Fruit fly (Drosophila melanogaster) whole organism, embryonic: Measurements from ENCODE around the gene CG33934.

Source experiments
- Bgb ChIP-seq: fragments of 200-800 bp; sonication (Bioruptor generic); IDR thresholded peaks from 2 replicates; pipeline ENCODE4 v1.3.6; 2022; ENCODE audit warnings: missing biosample characterization, missing genetic modification characterization; ENCODE audit not compliant: partially characterized antibody
- CG1024 ChIP-seq: fragments of 200-800 bp; sonication (Bioruptor generic); IDR thresholded peaks from 2 replicates; pipeline ENCODE4 v1.3.6; 2022; ENCODE audit warnings: missing biosample characterization, missing genetic modification characterization
- CG10274 ChIP-seq: fragments of 200-800 bp; sonication (Bioruptor generic); optimal IDR thresholded peaks from 3 replicates; lab custom pipeline; 2017; ENCODE audit warnings: missing biosample characterization, mild to moderate bottlenecking, missing genetic modification characterization
- CG10321 ChIP-seq: fragments of 200-800 bp; sonication (Bioruptor generic); IDR thresholded peaks from 2 replicates; pipeline ENCODE4 v1.3.6; 2022; ENCODE audit warnings: missing biosample characterization, missing genetic modification characterization
- CG10543 ChIP-seq: fragments of 200-800 bp; sonication (Bioruptor generic); optimal IDR thresholded peaks from 3 replicates; lab custom pipeline; 2017; ENCODE audit warnings: missing biosample characterization, mild to moderate bottlenecking, missing genetic modification characterization, moderate library complexity
- CG10959 ChIP-seq: fragments of 200-800 bp; sonication (Bioruptor generic); IDR thresholded peaks from 2 replicates; pipeline ENCODE4 v1.3.6; 2022; ENCODE audit warnings: missing biosample characterization, missing genetic modification characterization
- CG12659 ChIP-seq: fragments of 200-800 bp; sonication (Bioruptor generic); optimal IDR thresholded peaks from 3 replicates; lab custom pipeline; 2017; ENCODE audit warnings: mild to moderate bottlenecking, missing biosample characterization, missing genetic modification reagents, missing genetic modification characterization
- CG14014 ChIP-seq: fragments of 200-800 bp; sonication (Bioruptor generic); IDR thresholded peaks from 2 replicates; pipeline ENCODE4 v1.3.6; 2022; ENCODE audit warnings: missing biosample characterization, missing genetic modification characterization
- CG14441 ChIP-seq: fragments of 200-800 bp; sonication (Bioruptor generic); IDR thresholded peaks from 2 replicates; pipeline ENCODE4 v1.3.6; 2022; ENCODE audit warnings: missing biosample characterization, missing genetic modification characterization
- CG15479 ChIP-seq: fragments of 200-800 bp; sonication (Bioruptor generic); optimal IDR thresholded peaks from 3 replicates; lab custom pipeline; 2019; ENCODE audit warnings: missing biosample characterization, mild to moderate bottlenecking, missing genetic modification characterization, moderate library complexity
- CG15696 ChIP-seq: fragments of 200-800 bp; sonication (Bioruptor generic); optimal IDR thresholded peaks from 2 replicates; lab custom pipeline; 2019; ENCODE audit warnings: missing biosample characterization, mild to moderate bottlenecking, missing genetic modification characterization, moderate library complexity
- CG1602 ChIP-seq: fragments of 200-800 bp; sonication (Bioruptor generic); optimal IDR thresholded peaks from 3 replicates; lab custom pipeline; 2016; ENCODE audit warnings: missing biosample characterization, missing genetic modification characterization
- CG17186 ChIP-seq: fragments of 200-800 bp; sonication (Bioruptor generic); optimal IDR thresholded peaks from 3 replicates; lab custom pipeline; 2017; ENCODE audit warnings: missing biosample characterization, missing genetic modification reagents, missing genetic modification characterization
- CG17359 ChIP-seq: fragments of 200-800 bp; sonication (Bioruptor generic); optimal IDR thresholded peaks from 3 replicates; lab custom pipeline; 2018; ENCODE audit warnings: missing biosample characterization, mild to moderate bottlenecking, missing genetic modification characterization, moderate library complexity
- CG17361 ChIP-seq: fragments of 200-800 bp; sonication (Bioruptor generic); IDR thresholded peaks from 3 replicates; pipeline ENCODE4 v1.3.6; 2022; ENCODE audit warnings: missing biosample characterization, missing genetic modification characterization
- CG17612 ChIP-seq: fragments of 200-800 bp; sonication (Bioruptor generic); IDR thresholded peaks from 2 replicates; pipeline ENCODE4 v1.3.6; 2022; ENCODE audit warnings: missing biosample characterization, missing genetic modification characterization
- CG1792 ChIP-seq: fragments of 200-800 bp; sonication (Bioruptor generic); optimal IDR thresholded peaks from 2 replicates; lab custom pipeline; 2016; ENCODE audit warnings: missing biosample characterization, missing genetic modification characterization
- CG2678 ChIP-seq: fragments of 200-800 bp; sonication (Bioruptor generic); optimal IDR thresholded peaks from 3 replicates; lab custom pipeline; 2019; ENCODE audit warnings: missing biosample characterization, mild to moderate bottlenecking, missing genetic modification characterization, moderate library complexity
- CG3838 ChIP-seq: fragments of 200-800 bp; sonication (Bioruptor generic); optimal IDR thresholded peaks from 3 replicates; lab custom pipeline; 2016; ENCODE audit warnings: missing biosample characterization, missing genetic modification characterization
- CG4404 ChIP-seq: fragments of 200-800 bp; sonication (Bioruptor generic); IDR thresholded peaks from 2 replicates; pipeline ENCODE4 v1.3.6; 2022; ENCODE audit warnings: missing biosample characterization, missing genetic modification characterization
- CG7556 ChIP-seq: fragments of 200-800 bp; sonication (Bioruptor generic); optimal IDR thresholded peaks from 2 replicates; lab custom pipeline; 2017; ENCODE audit warnings: missing biosample characterization, mild to moderate bottlenecking, missing genetic modification characterization
- CG9215 ChIP-seq: fragments of 200-800 bp; sonication (Bioruptor generic); IDR thresholded peaks from 2 replicates; pipeline ENCODE4 v1.3.6; 2022; ENCODE audit warnings: missing biosample characterization, missing genetic modification characterization
- CkIIα-i1 ChIP-seq: fragments of 200-800 bp; sonication (Bioruptor generic); IDR thresholded peaks from 2 replicates; pipeline ENCODE4 v1.3.6; 2022; ENCODE audit warnings: missing biosample characterization, missing genetic modification characterization
- Dbx ChIP-seq: fragments of 200-800 bp; sonication (Bioruptor generic); IDR thresholded peaks from 3 replicates; pipeline ENCODE4 v1.3.6; 2022; ENCODE audit warnings: missing biosample characterization, missing genetic modification characterization
- Doc2 ChIP-seq: fragments of 200-800 bp; sonication (Bioruptor generic); IDR thresholded peaks from 2 replicates; pipeline ENCODE4 v1.3.6; 2022; ENCODE audit warnings: missing biosample characterization, missing genetic modification characterization
- Drgx ChIP-seq: fragments of 200-800 bp; sonication (Bioruptor generic); IDR thresholded peaks from 2 replicates; pipeline ENCODE4 v1.3.6; 2022; ENCODE audit warnings: missing biosample characterization, missing genetic modification characterization
- Gsc ChIP-seq: fragments of 200-800 bp; sonication (Bioruptor generic); IDR thresholded peaks from 2 replicates; pipeline ENCODE4 v1.3.6; 2022; ENCODE audit warnings: missing biosample characterization, missing genetic modification characterization
- HmgZ ChIP-seq: fragments of 200-800 bp; sonication (Bioruptor generic); optimal IDR thresholded peaks from 2 replicates; lab custom pipeline; 2018; ENCODE audit warnings: missing biosample characterization, mild to moderate bottlenecking, missing genetic modification characterization
- Hr3 ChIP-seq: fragments of 200-800 bp; sonication (Bioruptor generic); optimal IDR thresholded peaks from 3 replicates; lab custom pipeline; 2016; ENCODE audit warnings: missing biosample characterization, missing genetic modification characterization
- Hr39 ChIP-seq: fragments of >200 bp; optimal IDR thresholded peaks from 2 replicates; lab custom pipeline; 2017
- Nf-YA ChIP-seq: fragments of 200-800 bp; sonication (Bioruptor generic); IDR thresholded peaks from 2 replicates; pipeline ENCODE4 v1.3.6; 2022; ENCODE audit warnings: missing biosample characterization, missing genetic modification characterization
- Nf-YC ChIP-seq: fragments of 200-800 bp; optimal IDR thresholded peaks from 3 replicates; lab custom pipeline; 2019; ENCODE audit warnings: missing biosample characterization, mild to moderate bottlenecking, missing genetic modification characterization, moderate library complexity
- Stat92E ChIP-seq, 3 experiments: fragments of >200 bp in 2 of 3; fragments of 200-800 bp in 1 of 3; sonication (Bioruptor generic) in 1 of 3; optimal IDR thresholded peaks; 2 replicates each; lab custom pipeline; 2017 to 2019; ENCODE audit warnings: missing biosample characterization in 3 of 3, missing genetic modification characterization in 3 of 3, mild to moderate bottlenecking in 1 of 3, moderate library complexity in 1 of 3
- bcd ChIP-seq: fragments of 200-800 bp; sonication (Bioruptor generic); optimal IDR thresholded peaks from 2 replicates; lab custom pipeline; 2017; ENCODE audit warnings: missing biosample characterization, mild to moderate bottlenecking, missing genetic modification characterization
- caup ChIP-seq: fragments of 200-800 bp; sonication (Bioruptor generic); optimal IDR thresholded peaks from 3 replicates; lab custom pipeline; 2017; ENCODE audit warnings: missing biosample characterization, mild to moderate bottlenecking, missing genetic modification characterization, moderate library complexity; ENCODE audit not compliant: severe bottlenecking
- corto ChIP-seq: fragments of 200-800 bp; sonication (Bioruptor generic); optimal IDR thresholded peaks from 2 replicates; lab custom pipeline; 2016; ENCODE audit warnings: missing biosample characterization, mild to moderate bottlenecking, missing genetic modification characterization, moderate library complexity
- dm ChIP-seq: fragments of 200-800 bp; sonication (Bioruptor generic); optimal IDR thresholded peaks from 3 replicates; lab custom pipeline; 2016; ENCODE audit warnings: missing biosample characterization, missing genetic modification characterization
- fd3F ChIP-seq: fragments of 200-800 bp; sonication (Bioruptor generic); optimal IDR thresholded peaks from 2 replicates; lab custom pipeline; 2018; ENCODE audit warnings: missing biosample characterization, mild to moderate bottlenecking, missing genetic modification characterization, moderate library complexity
- fru ChIP-seq: fragments of >200 bp; optimal IDR thresholded peaks from 2 replicates; lab custom pipeline; 2017
- ham ChIP-seq: fragments of 200-800 bp; sonication (Bioruptor generic); IDR thresholded peaks from 2 replicates; pipeline ENCODE4 v1.3.6; 2022; ENCODE audit warnings: missing biosample characterization, missing genetic modification characterization
- jing ChIP-seq: fragments of 200-800 bp; sonication (Bioruptor generic); optimal IDR thresholded peaks from 2 replicates; lab custom pipeline; 2018; ENCODE audit warnings: missing biosample characterization, mild to moderate bottlenecking, missing genetic modification characterization
- kni ChIP-seq: fragments of 200-800 bp; sonication (Bioruptor generic); optimal IDR thresholded peaks from 3 replicates; lab custom pipeline; 2017; ENCODE audit warnings: mild to moderate bottlenecking, missing biosample characterization, missing genetic modification reagents, missing genetic modification characterization
- lbe ChIP-seq: fragments of 200-800 bp; sonication (Bioruptor generic); optimal IDR thresholded peaks from 2 replicates; lab custom pipeline; 2016; ENCODE audit warnings: missing biosample characterization, mild to moderate bottlenecking, missing genetic modification characterization
- odd ChIP-seq: fragments of 200-800 bp; sonication (Bioruptor generic); optimal IDR thresholded peaks from 2 replicates; lab custom pipeline; 2017; ENCODE audit warnings: missing biosample characterization, mild to moderate bottlenecking, missing genetic modification characterization
- org-1 ChIP-seq: fragments of 200-800 bp; sonication (Bioruptor generic); optimal IDR thresholded peaks from 2 replicates; lab custom pipeline; 2017; ENCODE audit warnings: missing biosample characterization, missing genetic modification characterization
- repo ChIP-seq: fragments of 200-800 bp; sonication (Bioruptor generic); optimal IDR thresholded peaks from 2 replicates; lab custom pipeline; 2016; ENCODE audit warnings: missing biosample characterization, missing genetic modification characterization
- seq ChIP-seq: fragments of 200-800 bp; sonication (Bioruptor generic); IDR thresholded peaks from 2 replicates; pipeline ENCODE4 v1.3.6; 2022; ENCODE audit warnings: missing biosample characterization, missing genetic modification characterization
- sim ChIP-seq: fragments of 200-800 bp; sonication (Bioruptor generic); IDR thresholded peaks from 2 replicates; pipeline ENCODE4 v1.3.6; 2022; ENCODE audit warnings: missing biosample characterization, missing genetic modification characterization
- slp2 ChIP-seq: fragments of 200-800 bp; sonication (Bioruptor generic); optimal IDR thresholded peaks from 2 replicates; lab custom pipeline; 2016; ENCODE audit warnings: missing biosample characterization, missing genetic modification characterization
- sr ChIP-seq: fragments of 200-800 bp; sonication (Bioruptor generic); IDR thresholded peaks from 3 replicates; pipeline ENCODE4 v1.3.6; 2022; ENCODE audit warnings: missing biosample characterization, missing genetic modification characterization
- tap ChIP-seq: fragments of 200-800 bp; optimal IDR thresholded peaks from 3 replicates; lab custom pipeline; 2019; ENCODE audit warnings: missing biosample characterization, mild to moderate bottlenecking, missing genetic modification characterization, moderate library complexity

CG33934 gene

DNA sequence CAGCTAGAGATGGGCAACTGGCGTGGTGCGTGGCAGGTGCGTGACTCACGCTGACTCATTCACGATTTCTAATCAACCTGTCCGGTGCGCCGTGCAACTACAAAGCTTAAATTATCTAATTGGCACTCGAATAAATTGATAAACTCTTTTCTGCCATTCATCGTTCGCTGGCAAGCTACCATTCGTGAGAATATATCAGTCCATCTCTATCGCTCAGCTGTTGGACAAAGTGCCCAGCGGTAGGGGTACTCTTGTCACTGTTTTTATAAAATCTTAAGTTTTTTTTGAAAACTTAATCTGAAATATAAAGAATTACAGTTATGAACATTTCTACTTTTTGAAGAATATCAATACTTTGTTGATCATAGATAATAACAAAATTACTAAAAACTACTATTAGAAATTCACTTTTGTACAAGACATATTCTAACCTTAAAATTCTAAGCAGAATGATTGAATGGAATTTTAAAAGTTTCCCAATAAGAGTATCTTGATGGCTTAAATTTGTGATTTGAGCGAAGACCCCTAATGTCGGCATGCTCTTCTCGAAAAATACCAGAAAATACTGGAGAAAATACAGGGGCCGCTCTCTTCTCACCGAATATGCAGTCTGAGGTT is 21.3 kb upstream of the CG33934 start, which contains the start of the genes PIG-L and psidin (continued):
- 0 out of 3 replicates have a peak, but pooled peaks have one; percentile 5 for TF ChIP-seq sr (GFP tag; lab: Robert Waterston, UW)
- TF ChIP-seq lbe (GFP tag; lab: Kevin White, UChicago): no peak
- TF ChIP-seq CG17612 (GFP tag; lab: Robert Waterston, UW): no peak
- TF ChIP-seq sim (GFP tag; lab: Robert Waterston, UW): no peak
- TF ChIP-seq dm (GFP tag; lab: Kevin White, UChicago): peak; percentile 69
- peak; percentile 72 for TF ChIP-seq CG14441 (GFP tag; lab: Robert Waterston, UW)
- peak; percentile 61; the same call in 1 of the 2 replicates for TF ChIP-seq seq (GFP tag; lab: Robert Waterston, UW)
- TF ChIP-seq CG17186 (GFP tag; lab: Kevin White, UChicago): peak; percentile 70
- TF ChIP-seq Dbx (GFP tag; lab: Robert Waterston, UW): peak; percentile 57
- peak; percentile 96 for TF ChIP-seq CG17361 (GFP tag; lab: Robert Waterston, UW)
- peak; percentile 64 for TF ChIP-seq CG4404 (GFP tag; lab: Robert Waterston, UW)
- TF ChIP-seq CkIIα-i1 (GFP tag; lab: Robert Waterston, UW): no peak
- no peak for TF ChIP-seq Hr39
- TF ChIP-seq CG2678 (tag; lab: Kevin White, UChicago): peak; percentile 83
- TF ChIP-seq CG17359: peak; percentile 57
- no peak for TF ChIP-seq kni (GFP tag; lab: Kevin White, UChicago)
- TF ChIP-seq HmgZ (tag; lab: Kevin White, UChicago): peak; percentile 54
- peak; percentile 86 for TF ChIP-seq CG1602 (GFP tag; lab: Kevin White, UChicago)
- peak; percentile 29; the same call in 1 of the 2 replicates for TF ChIP-seq CG1024 (GFP tag; lab: Robert Waterston, UW)
- TF ChIP-seq fd3F (GFP tag; lab: Kevin White, UChicago): peak; percentile 80
- peak; percentile 77 for TF ChIP-seq slp2 (GFP tag; lab: Kevin White, UChicago)
- TF ChIP-seq bcd (GFP tag; lab: Kevin White, UChicago): peak; percentile 71
- no peak for TF ChIP-seq CG1792
- TF ChIP-seq ham (GFP tag; lab: Robert Waterston, UW): no peak
- TF ChIP-seq CG12659 (GFP tag; lab: Kevin White, UChicago): peak; percentile 90
- peak; percentile 58 for TF ChIP-seq org-1 (GFP tag; lab: Kevin White, UChicago)
- peak; percentile 74 for TF ChIP-seq odd (GFP tag; lab: Kevin White, UChicago)
- TF ChIP-seq Gsc (GFP tag; lab: Robert Waterston, UW): 0 out of 2 replicates have a peak, but pooled peaks have one; percentile 34
- TF ChIP-seq jing: peak; percentile 60
- peak; percentile 71 for TF ChIP-seq CG3838
- peak; percentile 87 for TF ChIP-seq Hr3
- TF ChIP-seq CG15696: peak; percentile 80
- TF ChIP-seq CG7556 (GFP tag; lab: Kevin White, UChicago): peak; percentile 86
- peak; percentile 14 for TF ChIP-seq CG15479
- TF ChIP-seq corto: no peak
- TF ChIP-seq CG9215 (GFP tag; lab: Robert Waterston, UW): peak; percentile 82
- TF ChIP-seq Bgb: peak; percentile 93
- TF ChIP-seq Drgx (GFP tag; lab: Robert Waterston, UW): peak; percentile 41
- no peak for TF ChIP-seq CG10543 (GFP tag; lab: Kevin White, UChicago)
- TF ChIP-seq Nf-YC (tag; lab: Kevin White, UChicago): peak; percentile 82
- TF ChIP-seq Doc2 (GFP tag; lab: Robert Waterston, UW): no peak
- peak; percentile 36 for TF ChIP-seq repo (GFP tag; lab: Kevin White, UChicago)
- TF ChIP-seq CG10959 (GFP tag; lab: Robert Waterston, UW): peak; percentile 40; the same call in 1 of the 2 replicates
- 0 out of 2 replicates have a peak, but pooled peaks have one; percentile 45 for TF ChIP-seq CG10321 (GFP tag; lab: Robert Waterston, UW)
- no peak for TF ChIP-seq tap (tag; lab: Kevin White, UChicago)
- no peak for TF ChIP-seq CG14014 (GFP tag; lab: Robert Waterston, UW)
- TF ChIP-seq caup (GFP tag; lab: Kevin White, UChicago): peak; percentile 70
- peak; percentile 27 for TF ChIP-seq CG10274 (GFP tag; lab: Kevin White, UChicago)
- peak in 1 of 3 experiments; percentile 77 for TF ChIP-seq Stat92E (GFP tag; optimal IDR thresholded peaks at IDR 0.05; lab: Kevin White, UChicago)
- no peak for TF ChIP-seq Nf-YA (GFP tag; lab: Robert Waterston, UW)
- TF ChIP-seq fru: no peak
